Fruit fly (Drosophila melanogaster): Measurements from ENCODE around the gene Drice.

Gene Drice

DNA sequence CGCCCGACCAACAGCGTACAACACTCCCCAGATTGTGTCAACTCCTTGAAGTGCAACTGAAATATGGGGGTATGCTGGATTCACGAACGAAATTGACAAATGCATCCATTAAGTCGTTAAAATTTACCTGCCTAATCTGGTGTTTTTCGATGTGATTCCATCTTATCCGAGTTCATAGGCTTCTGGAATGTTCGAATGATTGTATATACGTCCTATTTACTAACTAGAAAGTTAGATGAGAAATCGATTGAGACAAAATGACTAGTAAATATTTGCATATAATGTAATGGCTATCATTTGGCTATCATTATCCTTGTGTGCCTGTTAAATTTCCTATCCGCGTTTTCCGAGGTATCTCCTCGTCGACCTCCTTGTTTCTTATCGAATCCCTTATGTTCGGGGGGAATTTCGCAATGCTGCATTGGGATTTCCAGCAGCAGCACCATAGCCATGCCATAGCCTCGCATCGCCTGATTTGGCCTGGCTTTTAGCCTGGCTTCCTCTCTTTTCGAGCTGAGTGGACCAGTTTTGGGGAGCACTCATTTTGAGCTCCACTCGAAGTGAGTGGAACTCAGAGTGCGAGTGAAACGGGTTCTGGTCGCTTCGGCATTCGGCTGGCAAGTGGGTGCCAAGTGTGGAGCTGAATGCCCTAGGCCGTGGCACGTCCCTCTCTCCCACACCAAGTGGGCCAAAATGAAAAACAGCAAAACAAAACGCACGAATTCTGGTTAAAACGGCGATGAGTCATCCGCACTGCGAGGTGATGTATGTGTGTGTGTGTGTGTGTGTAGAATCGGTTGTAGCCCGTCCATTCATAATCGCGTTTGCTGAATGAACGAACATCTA lies 21.1 kb upstream of the Drice start (continued):
- peak; percentile 20 for TF ChIP-seq Lpt (GFP tag; optimal IDR thresholded peaks at IDR 0.05)
- peak; percentile 80 for TF ChIP-seq esn (GFP tag; optimal IDR thresholded peaks at IDR 0.05)
- TF ChIP-seq CG9139 (GFP tag; optimal IDR thresholded peaks at IDR 0.05): peak; percentile 22
- TF ChIP-seq spab (GFP tag; optimal IDR thresholded peaks at IDR 0.05): peak; percentile 34
- peak; percentile 74 for TF ChIP-seq lz (GFP tag; optimal IDR thresholded peaks at IDR 0.05)
- TF ChIP-seq CG6854 (GFP tag; optimal IDR thresholded peaks at IDR 0.05): no peak
- peak; percentile 36 for TF ChIP-seq Blimp-1 (GFP tag; optimal IDR thresholded peaks at IDR 0.05)
- peak; percentile 56 for TF ChIP-seq achi (GFP tag; optimal IDR thresholded peaks at IDR 0.05)
- TF ChIP-seq CG4318 (GFP tag; optimal IDR thresholded peaks at IDR 0.05): no peak
- TF ChIP-seq fd59A (GFP tag; optimal IDR thresholded peaks at IDR 0.05): peak; percentile 57
- peak; percentile 54 for TF ChIP-seq CG10669 (GFP tag; optimal IDR thresholded peaks at IDR 0.05)
- peak; percentile 69 for TF ChIP-seq Sox14 (GFP tag; optimal IDR thresholded peaks at IDR 0.05)
- TF ChIP-seq CG11762 (GFP tag; optimal IDR thresholded peaks at IDR 0.05; ENCODE audit: insufficient read depth): peak; percentile 3
- peak; percentile 76 for TF ChIP-seq topi (GFP tag; optimal IDR thresholded peaks at IDR 0.05)

DNA sequence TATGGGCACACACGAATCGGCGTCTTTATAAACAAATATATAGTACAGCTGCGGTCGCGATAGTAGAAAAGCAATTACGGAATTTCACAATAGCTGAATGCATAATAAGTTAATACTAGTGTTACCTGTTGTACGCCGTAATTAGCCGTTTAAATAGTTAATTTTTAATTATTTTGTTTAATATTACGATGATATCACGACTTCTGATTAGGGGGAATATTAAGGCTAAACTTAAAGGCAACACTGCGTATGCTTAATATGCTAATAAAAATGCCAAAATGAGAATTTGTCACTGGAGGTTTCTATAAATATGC lies 20.5 kb upstream of the Drice start:
- TF ChIP-seq Eip78C (GFP tag) (peak; percentile 30), fkh (GFP tag; optimal IDR thresholded peaks at IDR 0.05) (peak; percentile 50), CG6276 (GFP tag; optimal IDR thresholded peaks at IDR 0.05) (no peak), CG6808 (GFP tag; optimal IDR thresholded peaks at IDR 0.05) (no peak), CG31627 (GFP tag; optimal IDR thresholded peaks at IDR 0.05) (no peak), CG8319 (GFP tag; optimal IDR thresholded peaks at IDR 0.05) (no peak), Ets96B (tag; optimal IDR thresholded peaks at IDR 0.05) (no peak), dsx (GFP tag; optimal IDR thresholded peaks at IDR 0.05; ENCODE audit: poor library complexity, severe bottlenecking) (no peak), vri (GFP tag; optimal IDR thresholded peaks at IDR 0.05) (peak; percentile 0), ss (GFP tag; optimal IDR thresholded peaks at IDR 0.05) (no peak), Sox14 (GFP tag; optimal IDR thresholded peaks at IDR 0.05) (no peak)

DNA sequence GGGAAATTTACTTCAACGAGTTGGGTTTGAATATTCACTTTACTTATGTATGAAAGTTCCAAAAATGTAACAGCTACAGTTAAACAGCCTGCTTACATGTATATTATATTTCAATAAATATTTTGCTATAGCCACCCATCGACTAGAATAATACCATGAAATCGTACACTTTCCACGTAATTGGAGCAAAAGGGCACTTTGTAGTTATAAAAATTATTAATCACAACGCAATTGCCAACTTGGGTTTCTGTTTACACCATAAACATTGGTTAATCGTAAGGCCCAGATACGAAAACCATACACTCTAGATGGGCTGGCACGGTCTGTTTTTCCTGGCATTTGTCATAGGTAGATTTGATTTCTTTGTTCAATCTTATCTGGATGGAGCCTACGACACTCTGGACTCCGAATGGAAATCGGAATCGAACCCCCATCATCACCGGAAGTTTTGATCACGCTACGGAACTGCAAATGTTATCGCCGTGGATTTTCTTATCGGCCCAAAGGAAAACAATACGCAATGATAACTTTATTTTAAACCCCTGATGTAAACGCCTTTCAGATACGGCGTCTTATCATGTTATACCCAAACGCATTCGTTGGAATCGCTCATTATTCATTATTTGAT lies 18.9 kb upstream of the Drice start, which contains the start of gene fig:
TSS of gene fig (minus strand) at position 51 of the 628 bp plus-strand sequence.
- no peak for TF ChIP-seq CG8119 (GFP tag; IDR thresholded peaks at IDR 0.05)
- TF ChIP-seq salr (GFP tag; optimal IDR thresholded peaks at IDR 0.05): no peak
- no peak for TF ChIP-seq Eip75B (GFP tag; optimal IDR thresholded peaks at IDR 0.05)
- TF ChIP-seq fkh (GFP tag; optimal IDR thresholded peaks at IDR 0.05): peak; percentile 39
- peak; percentile 6 for TF ChIP-seq Eip78C (GFP tag)
- TF ChIP-seq CG11294 (GFP tag; IDR thresholded peaks at IDR 0.05): no peak
- TF ChIP-seq spab (GFP tag; optimal IDR thresholded peaks at IDR 0.05): no peak
- TF ChIP-seq ss (GFP tag; optimal IDR thresholded peaks at IDR 0.05): peak in 1 of 2 experiments; percentile 19
- TF ChIP-seq CG9139 (GFP tag; optimal IDR thresholded peaks at IDR 0.05): no peak
- TF ChIP-seq CG31627 (GFP tag; optimal IDR thresholded peaks at IDR 0.05): no peak
- TF ChIP-seq topi (GFP tag; optimal IDR thresholded peaks at IDR 0.05): no peak
- TF ChIP-seq fd85E (GFP tag; optimal IDR thresholded peaks at IDR 0.05): no peak
- TF ChIP-seq CG8319 (GFP tag; optimal IDR thresholded peaks at IDR 0.05): no peak
- TF ChIP-seq OdsH (GFP tag; optimal IDR thresholded peaks at IDR 0.05): no peak
- TF ChIP-seq Sox14 (GFP tag; optimal IDR thresholded peaks at IDR 0.05): peak; percentile 13
- TF ChIP-seq Hr39 (GFP tag; optimal IDR thresholded peaks at IDR 0.05): no peak
- no peak for TF ChIP-seq CG6854 (GFP tag; optimal IDR thresholded peaks at IDR 0.05)
- no peak for TF ChIP-seq dsx (GFP tag; optimal IDR thresholded peaks at IDR 0.05; ENCODE audit: poor library complexity, severe bottlenecking)
- TF ChIP-seq Ets21C (GFP tag; optimal IDR thresholded peaks at IDR 0.05): no peak
- TF ChIP-seq Met (GFP tag; optimal IDR thresholded peaks at IDR 0.05): no peak
- no peak for TF ChIP-seq dac (GFP tag; optimal IDR thresholded peaks at IDR 0.05)
- peak; percentile 82 for TF ChIP-seq Eip93F (GFP tag; optimal IDR thresholded peaks at IDR 0.05)
- peak; percentile 82 for TF ChIP-seq vri (GFP tag; optimal IDR thresholded peaks at IDR 0.05)
